Fruit fly (Drosophila melanogaster): ENCODE measurements around the gene CG13946.

DNA sequence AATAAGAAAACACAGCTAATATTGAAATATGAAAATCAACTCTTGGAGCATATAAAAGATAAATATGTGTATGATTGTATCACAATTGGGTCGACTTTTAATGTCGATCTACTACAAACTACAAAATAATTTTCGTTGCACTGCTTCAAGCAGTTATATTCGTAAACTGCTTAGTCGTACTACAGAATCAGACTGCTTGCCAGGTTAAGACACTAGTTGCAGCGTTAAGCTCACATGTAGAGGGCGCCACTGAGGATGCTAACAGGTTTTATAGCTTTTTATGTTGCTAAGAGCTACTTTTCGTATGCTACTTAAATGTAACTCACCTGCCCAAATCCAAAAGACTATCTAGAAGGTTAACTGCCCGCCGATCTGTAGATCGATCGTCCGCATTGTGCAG lies 36.3 kb upstream of the CG13946 start:
- no peak for TF ChIP-seq Sox15 (GFP tag; optimal IDR thresholded peaks at IDR 0.05)
- no peak for TF ChIP-seq CG1621 (tag; optimal IDR thresholded peaks at IDR 0.05)
- no peak for TF ChIP-seq CG6163 (GFP tag; IDR thresholded peaks at IDR 0.05)
- no peak for TF ChIP-seq Gug (GFP tag; IDR thresholded peaks at IDR 0.05)
- no peak for TF ChIP-seq CG15336 (GFP tag; IDR thresholded peaks at IDR 0.05)
- TF ChIP-seq cyc (GFP tag; optimal IDR thresholded peaks at IDR 0.05): no peak
- TF ChIP-seq CG4318 (GFP tag; optimal IDR thresholded peaks at IDR 0.05): no peak
- TF ChIP-seq CG6854 (GFP tag; optimal IDR thresholded peaks at IDR 0.05): no peak
- TF ChIP-seq Hr39 (GFP tag; optimal IDR thresholded peaks at IDR 0.05): no peak
- TF ChIP-seq fd59A (GFP tag; optimal IDR thresholded peaks at IDR 0.05): no peak
- no peak for TF ChIP-seq CG6792 (GFP tag; optimal IDR thresholded peaks at IDR 0.05)
- no peak for TF ChIP-seq Sox14 (GFP tag; optimal IDR thresholded peaks at IDR 0.05)
- no peak for TF ChIP-seq CG8632 (GFP tag; optimal IDR thresholded peaks at IDR 0.05)
- TF ChIP-seq Hr38 (GFP tag; optimal IDR thresholded peaks at IDR 0.05): no peak
